Worm (Caenorhabditis elegans) whole organism, L4 larva: ENCODE results near the gene nhr-104.

ENCODE experiments used
- D1046.2 ChIP-seq: fragments of 200-800 bp; sonication (Bioruptor generic); IDR thresholded peaks from 2 replicates; pipeline ENCODE4 v1.3.6; 2022; ENCODE audit warnings: missing genetic modification characterization, missing compliant biosample characterization
- F10B5.3 ChIP-seq: sonication (generic microtip); optimal IDR thresholded peaks from 2 replicates; lab custom pipeline; 2016; ENCODE audit warnings: mild to moderate bottlenecking, missing genetic modification characterization, missing compliant biosample characterization
- F44E2.7 ChIP-seq: fragments of 200-800 bp; sonication (Bioruptor generic); IDR thresholded peaks from 2 replicates; pipeline ENCODE4 v2.1.2; 2022; ENCODE audit warnings: missing genetic modification characterization, missing compliant biosample characterization
- F49E8.2 ChIP-seq: sonication (generic microtip); optimal IDR thresholded peaks from 2 replicates; lab custom pipeline; 2016; ENCODE audit warnings: missing compliant biosample characterization, mild to moderate bottlenecking, missing genetic modification characterization, borderline replicate concordance
- R02D3.7 ChIP-seq: fragments of 150-350 bp; sonication (generic microtip); optimal IDR thresholded peaks from 3 replicates; lab custom pipeline; 2014; ENCODE audit warnings: missing biosample characterization, missing genetic modification characterization
- T20F7.1 ChIP-seq: fragments of 200-800 bp; sonication (Bioruptor generic); optimal IDR thresholded peaks from 2 replicates; lab custom pipeline; 2018; ENCODE audit warnings: mild to moderate bottlenecking, missing genetic modification characterization, missing compliant biosample characterization
- Y48G9A.11 ChIP-seq: fragments of 200-800 bp; sonication (Bioruptor generic); IDR thresholded peaks from 2 replicates; pipeline ENCODE4 v1.3.6; 2022; ENCODE audit warnings: missing genetic modification reagents, missing genetic modification characterization, missing compliant biosample characterization
- Y5F2A.4 ChIP-seq: fragments of 200-800 bp; sonication (Bioruptor generic); optimal IDR thresholded peaks from 2 replicates; lab custom pipeline; 2018; ENCODE audit warnings: mild to moderate bottlenecking, missing genetic modification characterization, missing compliant biosample characterization
- aha-1 ChIP-seq: fragments of 150-350 bp; peaks from one replicate; lab custom pipeline; 2014; ENCODE audit warnings: missing biosample characterization, missing genetic modification characterization
- ama-1 ChIP-seq: fragments of 150-350 bp; optimal IDR thresholded peaks from 2 replicates; lab custom pipeline; 2014; ENCODE audit warnings: inconsistent platforms, mixed read lengths
- arid-1 ChIP-seq: fragments of 200-800 bp; sonication (Bioruptor generic); conservative IDR thresholded peaks from 2 replicates; pipeline ENCODE4 v1.3.6; 2022; ENCODE audit warnings: missing genetic modification reagents, missing genetic modification characterization, missing compliant biosample characterization
- ceh-28 ChIP-seq: fragments of 150-350 bp; optimal IDR thresholded peaks from 2 replicates; lab custom pipeline; 2014; ENCODE audit warnings: missing biosample characterization, missing genetic modification reagents, missing genetic modification characterization
- ceh-82 ChIP-seq: sonication (generic microtip); optimal IDR thresholded peaks from 2 replicates; lab custom pipeline; 2017; ENCODE audit warnings: missing biosample characterization, missing genetic modification characterization
- ces-1 ChIP-seq: fragments of 150-350 bp; sonication (generic microtip); optimal IDR thresholded peaks from 4 replicates; lab custom pipeline; 2014; ENCODE audit warnings: missing biosample characterization, missing genetic modification reagents, missing genetic modification characterization
- cey-2 ChIP-seq: sonication (generic microtip); optimal IDR thresholded peaks from 3 replicates; lab custom pipeline; 2017; ENCODE audit warnings: missing genetic modification characterization, mild to moderate bottlenecking, missing compliant biosample characterization, antibody characterized with exemption, borderline replicate concordance; ENCODE audit not compliant: insufficient read depth
- daf-19 ChIP-seq: fragments of 200-800 bp; sonication (Bioruptor generic); conservative IDR thresholded peaks from 2 replicates; pipeline ENCODE4 v1.3.6; 2022; ENCODE audit warnings: missing genetic modification characterization, missing compliant biosample characterization
- dpl-1 ChIP-seq: fragments of 150-350 bp; optimal IDR thresholded peaks from 2 replicates; lab custom pipeline; 2014; ENCODE audit warnings: missing biosample characterization, missing genetic modification reagents, missing genetic modification characterization
- duxl-1 ChIP-seq: sonication (generic microtip); optimal IDR thresholded peaks from 2 replicates; lab custom pipeline; 2016; ENCODE audit warnings: mild to moderate bottlenecking, missing genetic modification characterization, moderate library complexity, missing compliant biosample characterization; ENCODE audit not compliant: poor library complexity
- dve-1 ChIP-seq: sonication (generic microtip); optimal IDR thresholded peaks from 2 replicates; lab custom pipeline; 2017; ENCODE audit warnings: antibody characterized with exemption, mild to moderate bottlenecking, missing genetic modification characterization, missing compliant biosample characterization; ENCODE audit not compliant: insufficient read depth
- lim-7 ChIP-seq: fragments of 200-800 bp; sonication (Bioruptor generic); IDR thresholded peaks from 2 replicates; pipeline ENCODE4 v1.3.6; 2022; ENCODE audit warnings: missing genetic modification characterization, missing compliant biosample characterization
- lin-13 ChIP-seq: fragments of 150-350 bp; optimal IDR thresholded peaks from 2 replicates; lab custom pipeline; 2014; ENCODE audit warnings: missing biosample characterization, missing genetic modification reagents, missing genetic modification characterization
- lin-38 ChIP-seq: fragments of 200-800 bp; sonication (Bioruptor generic); IDR thresholded peaks from 2 replicates; pipeline ENCODE4 v1.3.6; 2022; ENCODE audit warnings: missing genetic modification reagents, missing genetic modification characterization, missing compliant biosample characterization
- mdl-1 ChIP-seq, 2 experiments: fragments of 150-350 bp in 1 of 2; sonication (generic microtip) in 1 of 2; optimal IDR thresholded peaks; 2 replicates each; lab custom pipeline; 2014 to 2017; ENCODE audit warnings: missing biosample characterization in 2 of 2, missing genetic modification characterization in 2 of 2
- mdt-29 ChIP-seq: fragments of 200-800 bp; sonication (Bioruptor generic); IDR thresholded peaks from 2 replicates; pipeline ENCODE4 v1.3.6; 2022; ENCODE audit warnings: missing genetic modification reagents, missing genetic modification characterization, missing compliant biosample characterization
- mes-2 ChIP-seq: sonication (generic microtip); optimal IDR thresholded peaks from 2 replicates; lab custom pipeline; 2016; ENCODE audit warnings: missing genotype, mild to moderate bottlenecking, missing genetic modification characterization, missing compliant biosample characterization; ENCODE audit not compliant: poor library complexity, severe bottlenecking
- mxl-2 ChIP-seq: fragments of 200-800 bp; sonication (Bioruptor generic); conservative IDR thresholded peaks from 2 replicates; pipeline ENCODE4 v1.3.6; 2022; ENCODE audit warnings: missing genetic modification reagents, missing genetic modification characterization, missing compliant biosample characterization
- nhr-102 ChIP-seq: sonication (generic microtip); optimal IDR thresholded peaks from 2 replicates; lab custom pipeline; 2016; ENCODE audit warnings: mild to moderate bottlenecking, missing genetic modification characterization, moderate library complexity, missing compliant biosample characterization
- nhr-111 ChIP-seq: fragments of 200-800 bp; sonication (Bioruptor generic); optimal IDR thresholded peaks from 2 replicates; lab custom pipeline; 2018; ENCODE audit warnings: mild to moderate bottlenecking, missing genetic modification characterization, missing compliant biosample characterization
- nhr-237 ChIP-seq: sonication (generic microtip); optimal IDR thresholded peaks from 2 replicates; lab custom pipeline; 2017; ENCODE audit warnings: missing biosample characterization, missing genetic modification characterization
- nhr-41 ChIP-seq: fragments of 200-800 bp; sonication (Bioruptor generic); IDR thresholded peaks from 2 replicates; pipeline ENCODE4 v1.3.6; 2022; ENCODE audit warnings: missing genetic modification reagents, missing genetic modification characterization, missing compliant biosample characterization
- nhr-42 ChIP-seq: fragments of 200-800 bp; sonication (Bioruptor generic); IDR thresholded peaks from 2 replicates; pipeline ENCODE4 v1.3.6; 2022; ENCODE audit warnings: missing genetic modification characterization, missing compliant biosample characterization
- php-3 ChIP-seq: fragments of 200-800 bp; sonication (Bioruptor generic); IDR thresholded peaks from 2 replicates; pipeline ENCODE4 v1.3.6; 2022; ENCODE audit warnings: missing genetic modification reagents, missing genetic modification characterization, missing compliant biosample characterization
- pqm-1 ChIP-seq: sonication (generic microtip); optimal IDR thresholded peaks from 2 replicates; lab custom pipeline; 2017; ENCODE audit warnings: missing biosample characterization, missing genetic modification characterization
- saeg-2 ChIP-seq: fragments of 200-800 bp; sonication (Bioruptor generic); IDR thresholded peaks from 2 replicates; pipeline ENCODE4 v1.3.6; 2022; ENCODE audit warnings: missing genetic modification reagents, missing genetic modification characterization, missing compliant biosample characterization
- snpc-1.2 ChIP-seq: fragments of 200-800 bp; sonication (Bioruptor generic); IDR thresholded peaks from 2 replicates; pipeline ENCODE4 v1.3.6; 2022; ENCODE audit warnings: missing genetic modification reagents, missing genetic modification characterization, missing compliant biosample characterization
- spr-1 ChIP-seq: sonication (generic microtip); optimal IDR thresholded peaks from 2 replicates; lab custom pipeline; 2016; ENCODE audit warnings: mild to moderate bottlenecking, missing genetic modification characterization, missing compliant biosample characterization
- unc-130 ChIP-seq: sonication (generic microtip); optimal IDR thresholded peaks from 2 replicates; lab custom pipeline; 2016; ENCODE audit warnings: missing genetic modification reagents, missing genetic modification characterization, missing compliant biosample characterization
- unc-62 ChIP-seq, 3 experiments: fragments of 150-350 bp in 1 of 3; sonication (generic microtip); optimal IDR thresholded peaks in 2 of 3; peaks in 1 of 3; 1 replicate in 1 of 3; 2 replicates in 2 of 3; lab custom pipeline; 2014 to 2017; ENCODE audit warnings: missing biosample characterization in 3 of 3, missing genetic modification characterization in 3 of 3, missing genetic modification reagents in 3 of 3, missing genotype in 1 of 3
- zfp-3 ChIP-seq: fragments of 200-800 bp; sonication (Bioruptor generic); conservative IDR thresholded peaks from 2 replicates; pipeline ENCODE4 v1.3.6; 2022; ENCODE audit warnings: missing genetic modification reagents, missing genetic modification characterization, missing compliant biosample characterization

Gene nhr-104

DNA sequence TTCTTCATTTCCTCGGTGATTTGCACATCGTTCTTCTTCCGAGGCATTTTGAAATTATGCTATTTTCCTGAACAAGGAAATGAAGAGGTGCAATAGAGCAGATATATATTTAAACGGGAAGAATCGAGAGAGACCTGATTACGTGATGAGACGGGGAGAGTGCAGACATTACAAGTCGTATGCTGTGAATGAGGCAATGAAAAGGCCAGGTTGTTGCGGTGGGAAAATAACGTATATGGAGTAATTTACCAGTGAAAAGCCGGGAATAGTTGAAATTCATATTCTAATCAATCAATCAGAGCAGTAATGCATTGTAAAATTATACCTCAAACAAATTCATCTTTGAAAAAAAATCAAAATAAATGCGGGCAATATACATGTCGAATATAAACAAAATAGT is 29.8 kb downstream of the nhr-104 start, which contains the start of gene Y17G9B.8 (continued):
- TF ChIP-seq lin-13 (GFP tag; lab: Kevin White, UChicago): no peak
- no peak for TF ChIP-seq mdt-29
- no peak for TF ChIP-seq D1046.2 (GFP tag; lab: Robert Waterston, UW)
- TF ChIP-seq nhr-42 (GFP tag; lab: Robert Waterston, UW): no peak
- no peak for TF ChIP-seq mdl-1 (tag; optimal IDR thresholded peaks at IDR 0.05; lab: Kevin White, UChicago)
- TF ChIP-seq F49E8.2 (tag; lab: Kevin White, UChicago): peak; percentile 27
- TF ChIP-seq snpc-1.2 (GFP tag; lab: Robert Waterston, UW): peak; percentile 63
- peak; percentile 45 for TF ChIP-seq lin-38 (GFP tag; lab: Robert Waterston, UW)
- TF ChIP-seq ces-1 (GFP tag; lab: Kevin White, UChicago): no peak
- no peak for TF ChIP-seq ceh-28
- TF ChIP-seq mxl-2 (GFP tag; lab: Robert Waterston, UW): no peak
- no peak for TF ChIP-seq ama-1 (lab: Kevin White, UChicago)
- TF ChIP-seq php-3: no peak
- TF ChIP-seq ceh-82: no peak
- no peak; the same call in 1 of the 2 replicates for TF ChIP-seq arid-1 (GFP tag; lab: Robert Waterston, UW)
- no peak for TF ChIP-seq cey-2 (tag; lab: Kevin White, UChicago)
- no peak for TF ChIP-seq F44E2.7 (GFP tag; lab: Robert Waterston, UW)
- TF ChIP-seq daf-19 (GFP tag; lab: Robert Waterston, UW): no peak
- TF ChIP-seq mes-2 (tag; lab: Kevin White, UChicago): peak; percentile 19
- TF ChIP-seq saeg-2 (GFP tag; lab: Robert Waterston, UW): no peak
- TF ChIP-seq T20F7.1 (GFP tag; lab: Kevin White, UChicago): no peak
- no peak for TF ChIP-seq dve-1 (tag; lab: Kevin White, UChicago)
- TF ChIP-seq, all 104 proteins: peak for 6

DNA sequence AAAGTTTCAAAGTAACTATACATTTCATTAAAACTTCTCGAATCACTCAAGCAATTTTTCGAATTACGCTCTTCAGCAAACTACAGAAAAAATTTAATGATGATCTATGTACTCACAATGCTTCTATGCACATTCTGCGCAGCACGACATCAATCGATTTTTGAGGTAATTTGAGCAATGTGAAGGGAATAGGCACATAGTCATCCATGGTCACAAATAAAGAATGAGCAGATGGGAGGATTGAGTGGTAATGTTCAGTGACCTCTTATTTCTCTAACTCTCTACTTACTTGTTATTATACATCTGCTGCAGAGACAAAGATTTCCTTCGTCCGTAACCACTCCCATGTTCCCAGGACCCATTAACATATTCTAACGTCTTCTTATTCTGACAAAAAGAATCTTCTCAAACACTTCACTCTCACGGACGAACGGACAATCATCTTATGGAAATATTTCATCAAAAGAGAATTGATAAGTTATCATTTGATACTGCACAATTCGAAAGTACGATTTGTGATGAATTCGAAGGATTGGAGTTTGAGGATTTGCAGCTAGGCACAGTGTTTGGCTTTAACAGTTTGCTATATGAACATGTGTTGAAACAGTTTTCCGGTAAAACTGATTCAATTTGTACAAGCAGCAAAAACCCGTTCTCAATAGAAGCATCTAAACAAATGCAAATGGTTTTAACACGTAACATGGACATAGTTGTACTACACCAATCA is 32.4 kb downstream of the nhr-104 start, which contains the start of the genes fbxb-77 and Y17G9B.11:
Gene fbxb-77, minus strand, starts transcription at position 229 of the 727 bp plus-strand sequence.
Gene Y17G9B.11, plus strand, starts transcription at position 677 of the 727 bp plus-strand sequence.
- TF ChIP-seq aha-1: peak; percentile 90
- no peak for TF ChIP-seq F44E2.7 (GFP tag; lab: Robert Waterston, UW)
- TF ChIP-seq unc-62 (GFP tag; optimal IDR thresholded peaks at IDR 0.05 in 1 of 2; lab: Kevin White, UChicago): peak in 1 of 2 experiments; percentile 32
- no peak for TF ChIP-seq unc-62 (tag; optimal IDR thresholded peaks at IDR 0.05; lab: Kevin White, UChicago)

DNA sequence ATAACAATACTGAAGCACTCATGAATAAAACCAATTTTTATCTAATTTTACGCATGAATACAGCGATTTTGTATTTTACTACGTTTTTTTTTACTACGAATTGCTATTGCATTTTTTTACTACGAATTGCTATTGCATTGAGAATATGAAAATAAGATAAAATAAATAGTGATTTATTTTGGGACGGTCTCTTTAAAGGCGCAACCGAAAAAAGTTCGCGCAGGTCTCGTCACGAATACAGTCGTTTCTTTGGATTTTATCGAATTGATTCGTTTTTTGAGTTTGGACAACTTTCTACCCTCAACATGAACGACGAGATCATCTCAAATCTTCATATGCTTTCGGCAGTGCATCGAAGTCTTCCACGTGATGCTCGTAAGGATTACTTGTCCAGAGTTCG is 36.7 kb downstream of the nhr-104 start, which contains the start of gene Y17G9B.4:
Gene Y17G9B.4, plus strand, starts transcription at position 306 of the 400 bp plus-strand sequence.
- no peak for TF ChIP-seq dpl-1 (GFP tag; lab: Kevin White, UChicago)
- no peak for TF ChIP-seq mes-2 (tag; lab: Kevin White, UChicago)
- peak; percentile 9 for TF ChIP-seq unc-130 (GFP tag; lab: Kevin White, UChicago)
- no peak for TF ChIP-seq nhr-237 (tag; lab: Kevin White, UChicago)
- TF ChIP-seq mdt-29: no peak
- no peak for TF ChIP-seq Y5F2A.4 (GFP tag; lab: Kevin White, UChicago)
- peak; percentile 56; the same call in 1 of the 2 replicates for TF ChIP-seq snpc-1.2 (GFP tag; lab: Robert Waterston, UW)
- no peak for TF ChIP-seq nhr-41 (GFP tag; lab: Robert Waterston, UW)

DNA sequence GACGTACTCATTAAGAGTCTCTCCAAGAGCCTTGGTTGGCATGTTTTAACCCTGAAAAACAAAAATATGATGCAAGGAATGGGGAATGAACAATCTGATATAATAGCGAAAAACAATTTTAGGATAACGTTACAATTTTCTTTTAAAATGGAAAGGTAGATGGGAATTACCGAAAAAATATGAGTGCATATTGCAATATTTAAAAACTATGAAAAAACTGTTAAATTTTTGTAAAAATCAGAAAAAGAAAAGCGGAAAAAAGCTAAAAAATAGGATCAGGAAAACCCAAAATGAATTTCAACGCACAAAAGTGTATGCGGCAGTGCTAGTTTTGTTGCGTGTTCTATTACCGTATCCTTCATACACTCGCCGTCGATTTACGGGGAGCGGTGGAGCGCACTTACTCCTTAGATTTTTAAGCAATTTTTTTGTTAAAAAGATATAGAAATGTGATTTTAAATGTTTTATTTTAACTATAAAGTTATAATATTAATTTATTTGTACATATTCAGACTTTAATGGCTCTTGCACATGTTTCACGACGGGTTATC is 38.7 kb downstream of the nhr-104 start, which contains the start of the genes rpl-20 and Y17G9B.5:
Gene rpl-20, minus strand, starts transcription at position 51 of the 551 bp plus-strand sequence.
Gene Y17G9B.5, plus strand, starts transcription at position 513 of the 551 bp plus-strand sequence.
- peak; percentile 99 for TF ChIP-seq mes-2 (tag; lab: Kevin White, UChicago)
- TF ChIP-seq Y48G9A.11 (GFP tag; lab: Robert Waterston, UW): peak; percentile 95
- TF ChIP-seq mdl-1 (tag; optimal IDR thresholded peaks at IDR 0.05; lab: Kevin White, UChicago): peak; percentile 22 to 92
- TF ChIP-seq ces-1 (GFP tag; lab: Kevin White, UChicago): peak; percentile 96
- TF ChIP-seq nhr-41 (GFP tag; lab: Robert Waterston, UW): peak; percentile 97
- peak; percentile 88 for TF ChIP-seq nhr-111 (GFP tag; lab: Kevin White, UChicago)
- peak; percentile 99 for TF ChIP-seq daf-19 (GFP tag; lab: Robert Waterston, UW)
- TF ChIP-seq F10B5.3 (tag; lab: Kevin White, UChicago): peak; percentile 96
- TF ChIP-seq duxl-1: peak; percentile 98
- peak; percentile 99 for TF ChIP-seq zfp-3 (GFP tag; lab: Robert Waterston, UW)
- TF ChIP-seq nhr-102 (tag; lab: Kevin White, UChicago): peak; percentile 99
- TF ChIP-seq ama-1 (lab: Kevin White, UChicago): peak; percentile 92
- TF ChIP-seq unc-130 (GFP tag; lab: Kevin White, UChicago): peak; percentile 98
- TF ChIP-seq pqm-1: peak; percentile 94
- peak; percentile 81 for TF ChIP-seq lim-7 (GFP tag; lab: Robert Waterston, UW)
- TF ChIP-seq F44E2.7 (GFP tag; lab: Robert Waterston, UW): peak; percentile 91
- peak; percentile 97 for TF ChIP-seq mdt-29
- TF ChIP-seq spr-1 (tag; lab: Kevin White, UChicago): peak; percentile 99
- peak; percentile 100 for TF ChIP-seq R02D3.7 (tag; lab: Kevin White, UChicago)
